Worm (Caenorhabditis elegans) whole organism, L4 larva: ENCODE measurements around the gene T13C2.3.

Experiments used
- F10B5.3 ChIP-seq: sonication (generic microtip); optimal IDR thresholded peaks from 2 replicates; lab custom pipeline; 2016; ENCODE audit warnings: mild to moderate bottlenecking, missing genetic modification characterization, missing compliant biosample characterization
- ama-1 ChIP-seq: fragments of 150-350 bp; optimal IDR thresholded peaks from 2 replicates; lab custom pipeline; 2014; ENCODE audit warnings: inconsistent platforms, mixed read lengths
- ceh-28 ChIP-seq: fragments of 150-350 bp; optimal IDR thresholded peaks from 2 replicates; lab custom pipeline; 2014; ENCODE audit warnings: missing biosample characterization, missing genetic modification reagents, missing genetic modification characterization
- daf-12 ChIP-seq: fragments of 150-350 bp; optimal IDR thresholded peaks from 2 replicates; lab custom pipeline; 2014; ENCODE audit warnings: missing biosample characterization, missing genetic modification reagents, missing genetic modification characterization
- lin-13 ChIP-seq: fragments of 150-350 bp; optimal IDR thresholded peaks from 2 replicates; lab custom pipeline; 2014; ENCODE audit warnings: missing biosample characterization, missing genetic modification reagents, missing genetic modification characterization
- pqm-1 ChIP-seq: sonication (generic microtip); optimal IDR thresholded peaks from 2 replicates; lab custom pipeline; 2017; ENCODE audit warnings: missing biosample characterization, missing genetic modification characterization
- saeg-2 ChIP-seq: fragments of 200-800 bp; sonication (Bioruptor generic); IDR thresholded peaks from 2 replicates; pipeline ENCODE4 v1.3.6; 2022; ENCODE audit warnings: missing genetic modification reagents, missing genetic modification characterization, missing compliant biosample characterization
- unc-130 ChIP-seq: sonication (generic microtip); optimal IDR thresholded peaks from 2 replicates; lab custom pipeline; 2016; ENCODE audit warnings: missing genetic modification reagents, missing genetic modification characterization, missing compliant biosample characterization
- unc-39 ChIP-seq: sonication (generic microtip); optimal IDR thresholded peaks from 2 replicates; lab custom pipeline; 2017; ENCODE audit warnings: missing biosample characterization, missing genetic modification characterization
- unc-62 ChIP-seq, 3 experiments: fragments of 150-350 bp in 1 of 3; sonication (generic microtip); optimal IDR thresholded peaks in 2 of 3; peaks in 1 of 3; 1 replicate in 1 of 3; 2 replicates in 2 of 3; lab custom pipeline; 2014 to 2017; ENCODE audit warnings: missing biosample characterization in 3 of 3, missing genetic modification characterization in 3 of 3, missing genetic modification reagents in 3 of 3, missing genotype in 1 of 3
- ztf-11 ChIP-seq: fragments of 150-350 bp; optimal IDR thresholded peaks from 2 replicates; lab custom pipeline; 2014; ENCODE audit warnings: missing biosample characterization, missing genetic modification characterization

ce11 chrII:6764734-6765133 lies 24.3 kb upstream of the T13C2.3 start, which contains the start of gene nlp-50:
- no peak for TF ChIP-seq pqm-1 (tag; lab: Kevin White, UChicago)
- TF ChIP-seq unc-62 (GFP tag; optimal IDR thresholded peaks at IDR 0.05 in 1 of 2; lab: Kevin White, UChicago) = no peak
- no peak for TF ChIP-seq unc-62 (tag; optimal IDR thresholded peaks at IDR 0.05; lab: Kevin White, UChicago)
- no peak for TF ChIP-seq ama-1 (lab: Kevin White, UChicago)
- TF ChIP-seq lin-13 (GFP tag; lab: Kevin White, UChicago) = no peak
- TF ChIP-seq F10B5.3 (tag; lab: Kevin White, UChicago) = no peak
- no peak for TF ChIP-seq saeg-2 (GFP tag; lab: Robert Waterston, UW)
- TF ChIP-seq unc-39 (tag; lab: Kevin White, UChicago) = no peak
- TF ChIP-seq ztf-11 (tag; lab: Kevin White, UChicago) = no peak
- no peak for TF ChIP-seq unc-130 (GFP tag; lab: Kevin White, UChicago)
- no peak for TF ChIP-seq ceh-28 (tag; lab: Kevin White, UChicago)
- TF ChIP-seq daf-12 (tag; lab: Kevin White, UChicago) = no peak
